Worm (Caenorhabditis elegans) whole organism, L4/young adult: ENCODE data around the gene Y46G5A.34.

Experiments used
- W03F9.2 ChIP-seq: fragments of 150-350 bp; optimal IDR thresholded peaks from 2 replicates; lab custom pipeline; 2014; ENCODE audit warnings: missing biosample characterization, missing genetic modification characterization
- him-1 ChIP-seq: sonication (generic microtip); optimal IDR thresholded peaks from 2 replicates; lab custom pipeline; 2016; ENCODE audit warnings: missing genotype, missing genetic modification reagents, missing genetic modification characterization, missing compliant biosample characterization

ce11 chrII:12797211-12797794, 20.8 kb downstream of the Y46G5A.34 start:
- TF ChIP-seq W03F9.2 (no peak), him-1 (no peak)
